Fruit fly (Drosophila melanogaster) whole organism, embryonic: ENCODE results near the gene Cyp310a1.

Experiments
- CG17359 ChIP-seq: fragments of 200-800 bp; sonication (Bioruptor generic); optimal IDR thresholded peaks from 3 replicates; lab custom pipeline; 2018; ENCODE audit warnings: missing biosample characterization, mild to moderate bottlenecking, missing genetic modification characterization, moderate library complexity
- CG17612 ChIP-seq: fragments of 200-800 bp; sonication (Bioruptor generic); IDR thresholded peaks from 2 replicates; pipeline ENCODE4 v1.3.6; 2022; ENCODE audit warnings: missing biosample characterization, missing genetic modification characterization
- CG1832 ChIP-seq: fragments of 200-800 bp; sonication (Bioruptor generic); optimal IDR thresholded peaks from 2 replicates; lab custom pipeline; 2017; ENCODE audit warnings: missing biosample characterization, mild to moderate bottlenecking, missing genetic modification characterization, inconsistent platforms
- CG2129 ChIP-seq: fragments of 200-800 bp; sonication (Bioruptor generic); IDR thresholded peaks from 2 replicates; pipeline ENCODE4 v1.3.6; 2022; ENCODE audit warnings: missing biosample characterization, missing genetic modification characterization; ENCODE audit not compliant: partially characterized antibody
- CG2202 ChIP-seq: fragments of 200-800 bp; sonication (Bioruptor generic); optimal IDR thresholded peaks from 2 replicates; lab custom pipeline; 2018; ENCODE audit warnings: missing biosample characterization, mild to moderate bottlenecking, missing genetic modification characterization
- CG2678 ChIP-seq: fragments of 200-800 bp; sonication (Bioruptor generic); optimal IDR thresholded peaks from 3 replicates; lab custom pipeline; 2019; ENCODE audit warnings: missing biosample characterization, mild to moderate bottlenecking, missing genetic modification characterization, moderate library complexity
- CG31224 ChIP-seq: fragments of 200-800 bp; sonication (Bioruptor generic); IDR thresholded peaks from 2 replicates; pipeline ENCODE4 v1.3.6; 2022; ENCODE audit warnings: missing biosample characterization, missing genetic modification characterization
- CG4617 ChIP-seq: fragments of 200-800 bp; sonication (Bioruptor generic); optimal IDR thresholded peaks from 3 replicates; lab custom pipeline; 2016; ENCODE audit warnings: missing biosample characterization, missing genetic modification characterization, borderline replicate concordance
- CG4730 ChIP-seq: fragments of 200-800 bp; sonication (Bioruptor generic); IDR thresholded peaks from 2 replicates; pipeline ENCODE4 v1.3.6; 2022; ENCODE audit warnings: missing biosample characterization, missing genetic modification characterization
- CG8281 ChIP-seq: fragments of 200-800 bp; sonication (Bioruptor generic); optimal IDR thresholded peaks from 2 replicates; lab custom pipeline; 2018; ENCODE audit warnings: missing biosample characterization, mild to moderate bottlenecking, missing genetic modification characterization, moderate library complexity
- CG8359 ChIP-seq: fragments of 200-800 bp; sonication (Bioruptor generic); optimal IDR thresholded peaks from 2 replicates; lab custom pipeline; 2017; ENCODE audit warnings: missing biosample characterization, mild to moderate bottlenecking, missing genetic modification characterization, borderline replicate concordance
- CG8765 ChIP-seq: fragments of 200-800 bp; sonication (Bioruptor generic); IDR thresholded peaks from 2 replicates; pipeline ENCODE4 v1.3.6; 2022; ENCODE audit warnings: missing biosample characterization, missing genetic modification characterization
- Camta ChIP-seq: fragments of 200-800 bp; sonication (Bioruptor generic); optimal IDR thresholded peaks from 2 replicates; lab custom pipeline; 2016; ENCODE audit warnings: missing biosample characterization, missing genetic modification characterization
- Dad ChIP-seq: fragments of 200-800 bp; sonication (Bioruptor generic); optimal IDR thresholded peaks from 3 replicates; lab custom pipeline; 2016; ENCODE audit warnings: missing biosample characterization, missing genetic modification characterization
- Dp ChIP-seq: fragments of 200-800 bp; sonication (Bioruptor generic); optimal IDR thresholded peaks from 2 replicates; lab custom pipeline; 2018; ENCODE audit warnings: missing biosample characterization, mild to moderate bottlenecking, missing genetic modification characterization, moderate library complexity
- Dref ChIP-seq: fragments of 200-800 bp; sonication (Bioruptor generic); IDR thresholded peaks from 2 replicates; pipeline ENCODE4 v1.3.6; 2022; ENCODE audit warnings: missing biosample characterization, missing genetic modification characterization
- E2f2 ChIP-seq: fragments of 200-800 bp; sonication (Bioruptor generic); IDR thresholded peaks from 2 replicates; pipeline ENCODE4 v1.3.6; 2022; ENCODE audit warnings: missing biosample characterization, missing genetic modification characterization
- Elba2 ChIP-seq: fragments of 200-800 bp; sonication (Bioruptor generic); optimal IDR thresholded peaks from 3 replicates; lab custom pipeline; 2016; ENCODE audit warnings: missing biosample characterization, missing genetic modification characterization
- NfI ChIP-seq: fragments of 200-800 bp; sonication (Bioruptor generic); optimal IDR thresholded peaks from 3 replicates; lab custom pipeline; 2018; ENCODE audit warnings: missing biosample characterization, mild to moderate bottlenecking, missing genetic modification characterization, moderate library complexity
- Poxn ChIP-seq: fragments of 200-800 bp; sonication (Bioruptor generic); IDR thresholded peaks from 2 replicates; pipeline ENCODE4 v1.3.6; 2022; ENCODE audit warnings: missing biosample characterization, missing genetic modification characterization
- Side ChIP-seq: fragments of 200-800 bp; sonication (Bioruptor generic); optimal IDR thresholded peaks from 2 replicates; lab custom pipeline; 2016; ENCODE audit warnings: missing biosample characterization, missing genetic modification characterization
- Spps ChIP-seq: fragments of 200-800 bp; sonication (Bioruptor generic); optimal IDR thresholded peaks from 2 replicates; lab custom pipeline; 2018; ENCODE audit warnings: missing biosample characterization, mild to moderate bottlenecking, missing genetic modification characterization
- Taf1 ChIP-seq: fragments of 200-800 bp; sonication (Bioruptor generic); IDR thresholded peaks from 2 replicates; pipeline ENCODE4 v1.3.6; 2022; ENCODE audit warnings: missing biosample characterization, missing genetic modification characterization
- abd-A ChIP-seq: fragments of 200-800 bp; sonication (Bioruptor generic); optimal IDR thresholded peaks from 3 replicates; lab custom pipeline; 2019; ENCODE audit warnings: missing biosample characterization, mild to moderate bottlenecking, missing genetic modification characterization, moderate library complexity
- ac ChIP-seq: fragments of 200-800 bp; sonication (Bioruptor generic); optimal IDR thresholded peaks from 3 replicates; lab custom pipeline; 2017; ENCODE audit warnings: missing biosample characterization, mild to moderate bottlenecking, missing genetic modification characterization
- bcd ChIP-seq: fragments of 200-800 bp; sonication (Bioruptor generic); optimal IDR thresholded peaks from 2 replicates; lab custom pipeline; 2017; ENCODE audit warnings: missing biosample characterization, mild to moderate bottlenecking, missing genetic modification characterization
- cad ChIP-seq: fragments of >200 bp; optimal IDR thresholded peaks from 2 replicates; lab custom pipeline; 2017; ENCODE audit warnings: missing biosample characterization, missing genetic modification characterization
- crc ChIP-seq: fragments of 200-800 bp; sonication (Bioruptor generic); optimal IDR thresholded peaks from 2 replicates; lab custom pipeline; 2016; ENCODE audit warnings: missing biosample characterization, missing genetic modification characterization
- crp ChIP-seq, 2 experiments: fragments of 200-800 bp; sonication (Bioruptor generic); optimal IDR thresholded peaks; 2 replicates in 1 of 2; 3 replicates in 1 of 2; lab custom pipeline; 2017; ENCODE audit warnings: missing biosample characterization in 2 of 2, missing genetic modification characterization in 2 of 2, mild to moderate bottlenecking in 1 of 2, moderate library complexity in 1 of 2
- dpn ChIP-seq, 2 experiments: fragments of 200-800 bp; sonication (Bioruptor generic); optimal IDR thresholded peaks; 3 replicates each; lab custom pipeline; 2016; ENCODE audit warnings: missing biosample characterization in 2 of 2, missing genetic modification characterization in 2 of 2
- fu2 ChIP-seq: fragments of 200-800 bp; sonication (Bioruptor generic); optimal IDR thresholded peaks from 2 replicates; lab custom pipeline; 2016; ENCODE audit warnings: missing biosample characterization, missing genetic modification characterization
- gem ChIP-seq: fragments of 200-800 bp; sonication (Bioruptor generic); optimal IDR thresholded peaks from 2 replicates; lab custom pipeline; 2019; ENCODE audit warnings: missing biosample characterization, mild to moderate bottlenecking, missing genetic modification characterization, moderate library complexity
- hkb ChIP-seq, 2 experiments: fragments of 200-800 bp in 1 of 2; fragments of >200 bp in 1 of 2; sonication (Bioruptor generic) in 1 of 2; IDR thresholded peaks in 1 of 2; optimal IDR thresholded peaks in 1 of 2; 2 replicates each; pipeline versions ENCODE4 v1.3.6 to Lab custom; 2017 to 2022; ENCODE audit warnings: missing biosample characterization in 1 of 2, missing genetic modification characterization in 1 of 2
- hth ChIP-seq: fragments of >200 bp; optimal IDR thresholded peaks from 2 replicates; lab custom pipeline; 2017; ENCODE audit warnings: inconsistent platforms
- ind ChIP-seq: fragments of 200-800 bp; sonication (Bioruptor generic); optimal IDR thresholded peaks from 3 replicates; lab custom pipeline; 2016; ENCODE audit warnings: missing biosample characterization, missing genetic modification characterization
- kay ChIP-seq: fragments of 200-800 bp; sonication (Bioruptor generic); optimal IDR thresholded peaks from 2 replicates; lab custom pipeline; 2016; ENCODE audit warnings: missing biosample characterization, missing genetic modification characterization
- maf-S ChIP-seq: fragments of 200-800 bp; sonication (Bioruptor generic); optimal IDR thresholded peaks from 2 replicates; lab custom pipeline; 2016; ENCODE audit warnings: missing biosample characterization, missing genetic modification characterization
- mirr ChIP-seq: fragments of 200-800 bp; sonication (Bioruptor generic); optimal IDR thresholded peaks from 3 replicates; lab custom pipeline; 2018; ENCODE audit warnings: missing biosample characterization, mild to moderate bottlenecking, missing genetic modification characterization
- nmo ChIP-seq: fragments of 200-800 bp; sonication (Bioruptor generic); optimal IDR thresholded peaks from 2 replicates; lab custom pipeline; 2018; ENCODE audit warnings: missing biosample characterization, mild to moderate bottlenecking, missing genetic modification characterization, moderate library complexity
- onecut ChIP-seq: fragments of 200-800 bp; sonication (Bioruptor generic); IDR thresholded peaks from 2 replicates; pipeline ENCODE4 v1.3.6; 2022; ENCODE audit warnings: missing biosample characterization, missing genetic modification characterization
- org-1 ChIP-seq: fragments of 200-800 bp; sonication (Bioruptor generic); optimal IDR thresholded peaks from 2 replicates; lab custom pipeline; 2017; ENCODE audit warnings: missing biosample characterization, missing genetic modification characterization
- prd ChIP-seq, 3 experiments: fragments of >200 bp in 2 of 3; fragments of 200-800 bp in 1 of 3; sonication (Bioruptor generic) in 1 of 3; optimal IDR thresholded peaks in 2 of 3; IDR thresholded peaks in 1 of 3; 2 replicates in 2 of 3; 3 replicates in 1 of 3; pipeline versions ENCODE4 v1.3.6 to Lab custom; 2017 to 2022; ENCODE audit warnings: missing biosample characterization in 1 of 3, missing genetic modification characterization in 1 of 3
- salm ChIP-seq: fragments of 200-800 bp; sonication (Bioruptor generic); optimal IDR thresholded peaks from 2 replicates; lab custom pipeline; 2018; ENCODE audit warnings: missing biosample characterization, mild to moderate bottlenecking, missing genetic modification characterization
- scrt ChIP-seq: fragments of 200-800 bp; sonication (Bioruptor generic); optimal IDR thresholded peaks from 2 replicates; lab custom pipeline; 2018; ENCODE audit warnings: missing biosample characterization, mild to moderate bottlenecking, missing genetic modification characterization, moderate library complexity
- slbo ChIP-seq: fragments of 200-800 bp; sonication (Bioruptor generic); IDR thresholded peaks from 2 replicates; pipeline ENCODE4 v1.3.6; 2022; ENCODE audit warnings: missing biosample characterization, missing genetic modification characterization
- sug ChIP-seq: fragments of 200-800 bp; optimal IDR thresholded peaks from 2 replicates; lab custom pipeline; 2019; ENCODE audit warnings: missing biosample characterization, mild to moderate bottlenecking, missing genetic modification characterization, moderate library complexity
- tll ChIP-seq, 2 experiments: fragments of 200-800 bp in 1 of 2; fragments of >200 bp in 1 of 2; sonication (Bioruptor generic) in 1 of 2; optimal IDR thresholded peaks; 2 replicates each; lab custom pipeline; 2017 to 2019; ENCODE audit warnings: missing biosample characterization in 2 of 2, missing genetic modification characterization in 2 of 2, mild to moderate bottlenecking in 1 of 2, moderate library complexity in 1 of 2
- ttk ChIP-seq: fragments of 200-800 bp; sonication (Bioruptor generic); IDR thresholded peaks from 2 replicates; pipeline ENCODE4 v2.1.2; 2022; ENCODE audit warnings: missing biosample characterization, missing genetic modification characterization
- twi ChIP-seq: fragments of 200-800 bp; optimal IDR thresholded peaks from 2 replicates; lab custom pipeline; 2019; ENCODE audit warnings: missing biosample characterization, mild to moderate bottlenecking, missing genetic modification characterization, moderate library complexity

Gene Cyp310a1

DNA sequence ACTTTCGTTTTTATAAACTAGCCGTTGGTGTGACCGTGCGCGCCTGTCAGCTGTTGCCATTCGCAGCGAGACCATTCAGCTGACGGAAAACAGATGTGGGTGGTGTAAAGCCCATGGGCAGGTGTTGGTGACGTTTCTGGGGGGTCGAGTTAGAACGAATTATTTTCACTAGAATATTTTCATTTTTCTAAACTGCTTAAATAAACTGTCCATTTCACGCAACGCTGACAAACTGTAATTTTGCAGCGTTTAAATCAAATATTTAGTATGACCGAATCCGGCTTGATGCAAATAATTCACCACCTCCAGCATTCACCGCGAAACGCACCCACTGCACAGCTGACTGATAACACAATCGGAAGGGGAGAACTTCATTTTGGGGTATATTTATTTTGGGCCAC, 42.6 kb upstream of the Cyp310a1 start, which contains the start of the genes CG10383 and CG10338 (continued):
- TF ChIP-seq nmo (GFP tag; lab: Kevin White, UChicago): peak; percentile 87
- TF ChIP-seq Dad (GFP tag; lab: Kevin White, UChicago): peak; percentile 89
- peak; percentile 84 for TF ChIP-seq Taf1 (GFP tag; lab: Robert Waterston, UW)
- TF ChIP-seq fu2 (GFP tag; lab: Kevin White, UChicago): peak; percentile 83
- TF ChIP-seq mirr (GFP tag; lab: Kevin White, UChicago): peak; percentile 41
- peak; percentile 87 for TF ChIP-seq gem (tag; lab: Kevin White, UChicago)
- no peak for TF ChIP-seq CG1832 (GFP tag; lab: Kevin White, UChicago)
- TF ChIP-seq crp (GFP tag; optimal IDR thresholded peaks at IDR 0.05; lab: Kevin White, UChicago): peak; percentile 100
- peak; percentile 83 for TF ChIP-seq sug (tag; lab: Kevin White, UChicago)
- no peak for TF ChIP-seq CG2129 (GFP tag; lab: Robert Waterston, UW)
- TF ChIP-seq crc (GFP tag; lab: Kevin White, UChicago): peak; percentile 84
- peak; percentile 42 for TF ChIP-seq CG8281
- TF ChIP-seq CG4730 (GFP tag; lab: Robert Waterston, UW): peak; percentile 86
- TF ChIP-seq Dref (GFP tag; lab: Robert Waterston, UW): peak; percentile 38; the same call in 1 of the 2 replicates
- TF ChIP-seq CG8359 (GFP tag; lab: Kevin White, UChicago): no peak
- TF ChIP-seq twi: peak; percentile 70
- peak; percentile 56 for TF ChIP-seq salm (tag; lab: Kevin White, UChicago)
- peak; percentile 81 for TF ChIP-seq Camta (GFP tag; lab: Kevin White, UChicago)
- TF ChIP-seq Dp (GFP tag; lab: Kevin White, UChicago): peak; percentile 57
- peak; percentile 83 for TF ChIP-seq bcd (GFP tag; lab: Kevin White, UChicago)
- TF ChIP-seq hth (lab: Kevin White, UChicago): no peak
- TF ChIP-seq CG17359 (tag; lab: Kevin White, UChicago): peak; percentile 84
- no peak for TF ChIP-seq abd-A (tag; lab: Kevin White, UChicago)
- TF ChIP-seq Side (GFP tag; lab: Kevin White, UChicago): peak; percentile 90
- peak; percentile 75 for TF ChIP-seq hkb (optimal IDR thresholded peaks at IDR 0.05; lab: Kevin White, UChicago)
- TF ChIP-seq hkb (GFP tag; IDR thresholded peaks at IDR 0.05; lab: Robert Waterston, UW): peak; percentile 90
- peak in 1 of 2 experiments; percentile 62 for TF ChIP-seq tll (GFP tag; optimal IDR thresholded peaks at IDR 0.05; lab: Kevin White, UChicago)
- peak; percentile 61 for TF ChIP-seq onecut (GFP tag; lab: Robert Waterston, UW)
- no peak for TF ChIP-seq ac (GFP tag; lab: Kevin White, UChicago)
- TF ChIP-seq E2f2 (GFP tag; lab: Robert Waterston, UW): peak; percentile 78
- TF ChIP-seq CG2202 (tag; lab: Kevin White, UChicago): peak; percentile 52
- TF ChIP-seq cad (GFP tag; lab: Kevin White, UChicago): no peak
- peak; percentile 57 for TF ChIP-seq org-1 (GFP tag; lab: Kevin White, UChicago)
- peak; percentile 88 for TF ChIP-seq maf-S (GFP tag; lab: Kevin White, UChicago)
- TF ChIP-seq CG8765 (GFP tag; lab: Robert Waterston, UW): peak; percentile 54; the same call in 1 of the 2 replicates
- peak; percentile 89 to 93 for TF ChIP-seq dpn (GFP tag; optimal IDR thresholded peaks at IDR 0.05; lab: Kevin White, UChicago)
- peak; percentile 75 for TF ChIP-seq CG17612 (GFP tag; lab: Robert Waterston, UW)
- TF ChIP-seq scrt: peak; percentile 72
- peak; percentile 79 for TF ChIP-seq CG2678
- TF ChIP-seq ind (GFP tag; lab: Kevin White, UChicago): peak; percentile 90
- TF ChIP-seq Spps (tag; lab: Kevin White, UChicago): peak; percentile 37
- TF ChIP-seq Elba2 (GFP tag; lab: Kevin White, UChicago): peak; percentile 48
- TF ChIP-seq CG31224: peak; percentile 76
- TF ChIP-seq prd (optimal IDR thresholded peaks at IDR 0.05; lab: Kevin White, UChicago): no peak
- peak; percentile 94 for TF ChIP-seq prd (GFP tag; IDR thresholded peaks at IDR 0.05; lab: Robert Waterston, UW)
- TF ChIP-seq slbo (GFP tag; lab: Robert Waterston, UW): peak; percentile 95
- TF ChIP-seq ttk (GFP tag; lab: Robert Waterston, UW): peak; percentile 91
- peak; percentile 12; the same call in 1 of the 2 replicates for TF ChIP-seq Poxn (GFP tag; lab: Robert Waterston, UW)
- peak; percentile 85 for TF ChIP-seq NfI (GFP tag; lab: Kevin White, UChicago)
- peak; percentile 78 for TF ChIP-seq kay
- peak; percentile 87 for TF ChIP-seq CG4617 (GFP tag; lab: Kevin White, UChicago)
